Fruit fly (Drosophila melanogaster) whole organism, embryonic: ENCODE data around the gene CG17470.

Experiments used
- Asciz ChIP-seq: fragments of 200-800 bp; sonication (Bioruptor generic); optimal IDR thresholded peaks from 2 replicates; lab custom pipeline; 2017; ENCODE audit warnings: missing biosample characterization, mild to moderate bottlenecking, missing genetic modification characterization, missing genetic modification reagents
- Bdp1 ChIP-seq: fragments of 200-800 bp; sonication (Bioruptor generic); optimal IDR thresholded peaks from 3 replicates; lab custom pipeline; 2016; ENCODE audit warnings: missing biosample characterization, missing genetic modification characterization
- CG10209 ChIP-seq: fragments of 200-800 bp; sonication (Bioruptor generic); optimal IDR thresholded peaks from 3 replicates; lab custom pipeline; 2017; ENCODE audit warnings: missing biosample characterization, mild to moderate bottlenecking, missing genetic modification characterization, missing genetic modification reagents
- CG11398 ChIP-seq: fragments of 200-800 bp; sonication (Bioruptor generic); optimal IDR thresholded peaks from 2 replicates; lab custom pipeline; 2016; ENCODE audit warnings: missing biosample characterization, missing genetic modification characterization
- CG13775 ChIP-seq: fragments of 200-800 bp; sonication (Bioruptor generic); optimal IDR thresholded peaks from 3 replicates; lab custom pipeline; 2017; ENCODE audit warnings: missing biosample characterization, mild to moderate bottlenecking, missing genetic modification characterization
- CG15269 ChIP-seq: fragments of 200-800 bp; sonication (Bioruptor generic); optimal IDR thresholded peaks from 2 replicates; lab custom pipeline; 2018; ENCODE audit warnings: missing biosample characterization, mild to moderate bottlenecking, missing genetic modification characterization, moderate library complexity
- CG18764 ChIP-seq: fragments of 200-800 bp; sonication (Bioruptor generic); optimal IDR thresholded peaks from 3 replicates; lab custom pipeline; 2016; ENCODE audit warnings: missing biosample characterization, missing genetic modification characterization
- CG2875 ChIP-seq: fragments of 200-800 bp; sonication (Bioruptor generic); optimal IDR thresholded peaks from 2 replicates; lab custom pipeline; 2017; ENCODE audit warnings: missing biosample characterization, mild to moderate bottlenecking, missing genetic modification characterization, missing genetic modification reagents
- CG30020 ChIP-seq: fragments of 200-800 bp; optimal IDR thresholded peaks from 2 replicates; lab custom pipeline; 2019; ENCODE audit warnings: missing biosample characterization, mild to moderate bottlenecking, missing genetic modification characterization, moderate library complexity
- CG31441 ChIP-seq: fragments of 200-800 bp; sonication (Bioruptor generic); IDR thresholded peaks from 2 replicates; pipeline ENCODE4 v1.3.6; 2022; ENCODE audit warnings: missing biosample characterization, missing genetic modification characterization
- CG3163 ChIP-seq: fragments of 200-800 bp; sonication (Bioruptor generic); optimal IDR thresholded peaks from 3 replicates; lab custom pipeline; 2016; ENCODE audit warnings: missing biosample characterization, missing genetic modification characterization
- CG43689 ChIP-seq: fragments of 200-800 bp; sonication (Bioruptor generic); IDR thresholded peaks from 2 replicates; pipeline ENCODE4 v1.3.6; 2022; ENCODE audit warnings: missing biosample characterization, missing genetic modification characterization
- CG5953 ChIP-seq: fragments of 200-800 bp; sonication (Bioruptor generic); IDR thresholded peaks from 2 replicates; pipeline ENCODE4 v1.3.6; 2022; ENCODE audit warnings: missing biosample characterization, missing genetic modification characterization
- CG6813 ChIP-seq: fragments of 200-800 bp; sonication (Bioruptor generic); optimal IDR thresholded peaks from 2 replicates; lab custom pipeline; 2017; ENCODE audit warnings: missing biosample characterization, missing genetic modification characterization, mild to moderate bottlenecking, moderate library complexity, missing genetic modification reagents
- CG7271 ChIP-seq: fragments of 200-800 bp; sonication (Bioruptor generic); optimal IDR thresholded peaks from 2 replicates; lab custom pipeline; 2018; ENCODE audit warnings: missing biosample characterization, mild to moderate bottlenecking, missing genetic modification characterization, moderate library complexity
- CG7556 ChIP-seq: fragments of 200-800 bp; sonication (Bioruptor generic); optimal IDR thresholded peaks from 2 replicates; lab custom pipeline; 2017; ENCODE audit warnings: missing biosample characterization, mild to moderate bottlenecking, missing genetic modification characterization
- Dfd ChIP-seq, 2 experiments: fragments of >200 bp; optimal IDR thresholded peaks; 2 replicates each; lab custom pipeline; 2017; ENCODE audit warnings: missing biosample characterization in 2 of 2, missing genetic modification characterization in 2 of 2
- Doc3 ChIP-seq: fragments of 200-800 bp; sonication (Bioruptor generic); IDR thresholded peaks from 3 replicates; pipeline ENCODE4 v1.3.6; 2022; ENCODE audit warnings: missing biosample characterization, missing genetic modification characterization; ENCODE audit not compliant: partially characterized antibody
- Drgx ChIP-seq: fragments of 200-800 bp; sonication (Bioruptor generic); IDR thresholded peaks from 2 replicates; pipeline ENCODE4 v1.3.6; 2022; ENCODE audit warnings: missing biosample characterization, missing genetic modification characterization
- E2f1 ChIP-seq: fragments of 200-800 bp; sonication (Bioruptor generic); IDR thresholded peaks from 2 replicates; pipeline ENCODE4 v1.3.6; 2022; ENCODE audit warnings: missing biosample characterization, missing genetic modification characterization
- Hr78 ChIP-seq, 2 experiments: fragments of 200-800 bp in 1 of 2; fragments of >200 bp in 1 of 2; sonication (Bioruptor generic) in 1 of 2; optimal IDR thresholded peaks; 2 replicates each; lab custom pipeline; 2017 to 2019; ENCODE audit warnings: missing biosample characterization in 2 of 2, missing genetic modification characterization in 2 of 2, mild to moderate bottlenecking in 1 of 2, moderate library complexity in 1 of 2
- Myb ChIP-seq: fragments of 200-800 bp; sonication (Bioruptor generic); optimal IDR thresholded peaks from 2 replicates; lab custom pipeline; 2016; ENCODE audit warnings: missing biosample characterization, missing genetic modification characterization
- Nf-YC ChIP-seq: fragments of 200-800 bp; optimal IDR thresholded peaks from 3 replicates; lab custom pipeline; 2019; ENCODE audit warnings: missing biosample characterization, mild to moderate bottlenecking, missing genetic modification characterization, moderate library complexity
- PHDP ChIP-seq: fragments of 200-800 bp; sonication (Bioruptor generic); optimal IDR thresholded peaks from 3 replicates; lab custom pipeline; 2018; ENCODE audit warnings: missing biosample characterization, mild to moderate bottlenecking, missing genetic modification characterization, moderate library complexity
- Pdp1 ChIP-seq, 2 experiments: fragments of 200-800 bp; sonication (Bioruptor generic); optimal IDR thresholded peaks; 3 replicates each; lab custom pipeline; 2016; ENCODE audit warnings: missing biosample characterization in 2 of 2, missing genetic modification characterization in 2 of 2, mild to moderate bottlenecking in 1 of 2, moderate library complexity in 1 of 2
- Rfx ChIP-seq: fragments of 200-800 bp; sonication (Bioruptor generic); IDR thresholded peaks from 2 replicates; pipeline ENCODE4 v1.3.6; 2022; ENCODE audit warnings: missing biosample characterization, missing genetic modification characterization
- Sox100B ChIP-seq: fragments of 200-800 bp; sonication (Bioruptor generic); optimal IDR thresholded peaks from 3 replicates; lab custom pipeline; 2018; ENCODE audit warnings: missing biosample characterization, mild to moderate bottlenecking, missing genetic modification characterization
- Spps ChIP-seq: fragments of 200-800 bp; sonication (Bioruptor generic); optimal IDR thresholded peaks from 2 replicates; lab custom pipeline; 2018; ENCODE audit warnings: missing biosample characterization, mild to moderate bottlenecking, missing genetic modification characterization
- Tbp ChIP-seq: fragments of >200 bp; optimal IDR thresholded peaks from 2 replicates; lab custom pipeline; 2018; ENCODE audit warnings: missing biosample characterization, missing genetic modification characterization
- Trl ChIP-seq, 3 experiments: fragments of >200 bp in 2 of 3; fragments of 200-800 bp in 1 of 3; sonication (Bioruptor generic) in 1 of 3; optimal IDR thresholded peaks; 2 replicates in 1 of 3; 3 replicates in 2 of 3; lab custom pipeline; 2016 to 2017; ENCODE audit warnings: missing biosample characterization in 1 of 3, missing genetic modification characterization in 1 of 3
- Vsx1 ChIP-seq: fragments of 200-800 bp; sonication (Bioruptor generic); optimal IDR thresholded peaks from 2 replicates; lab custom pipeline; 2017; ENCODE audit warnings: missing biosample characterization, mild to moderate bottlenecking, missing genetic modification characterization, missing genetic modification reagents
- YL-1 ChIP-seq: fragments of 200-800 bp; sonication (Bioruptor generic); optimal IDR thresholded peaks from 3 replicates; lab custom pipeline; 2017; ENCODE audit warnings: missing biosample characterization, mild to moderate bottlenecking, missing genetic modification characterization
- ato ChIP-seq: fragments of 200-800 bp; sonication (Bioruptor generic); IDR thresholded peaks from 2 replicates; pipeline ENCODE4 v1.3.6; 2022; ENCODE audit warnings: missing biosample characterization, missing genetic modification characterization; ENCODE audit not compliant: partially characterized antibody
- bsh ChIP-seq, 2 experiments: fragments of 200-800 bp; sonication (Bioruptor generic); optimal IDR thresholded peaks; 2 replicates each; lab custom pipeline; 2017 to 2018; ENCODE audit warnings: mild to moderate bottlenecking in 2 of 2, missing biosample characterization in 2 of 2, missing genetic modification characterization in 2 of 2, moderate library complexity in 1 of 2
- cato ChIP-seq: fragments of 200-800 bp; sonication (Bioruptor generic); optimal IDR thresholded peaks from 2 replicates; lab custom pipeline; 2016; ENCODE audit warnings: missing biosample characterization, missing genetic modification characterization, borderline replicate concordance
- corto ChIP-seq: fragments of 200-800 bp; sonication (Bioruptor generic); optimal IDR thresholded peaks from 2 replicates; lab custom pipeline; 2016; ENCODE audit warnings: missing biosample characterization, mild to moderate bottlenecking, missing genetic modification characterization, moderate library complexity
- dm ChIP-seq: fragments of 200-800 bp; sonication (Bioruptor generic); optimal IDR thresholded peaks from 3 replicates; lab custom pipeline; 2016; ENCODE audit warnings: missing biosample characterization, missing genetic modification characterization
- fru ChIP-seq: fragments of >200 bp; optimal IDR thresholded peaks from 2 replicates; lab custom pipeline; 2017
- ham ChIP-seq: fragments of 200-800 bp; sonication (Bioruptor generic); IDR thresholded peaks from 2 replicates; pipeline ENCODE4 v1.3.6; 2022; ENCODE audit warnings: missing biosample characterization, missing genetic modification characterization
- hb ChIP-seq: fragments of 200-800 bp; sonication (Bioruptor generic); IDR thresholded peaks from 3 replicates; pipeline ENCODE4 v1.3.6; 2022; ENCODE audit warnings: missing biosample characterization, missing genetic modification characterization; ENCODE audit not compliant: partially characterized antibody
- lbe ChIP-seq: fragments of 200-800 bp; sonication (Bioruptor generic); optimal IDR thresholded peaks from 2 replicates; lab custom pipeline; 2016; ENCODE audit warnings: missing biosample characterization, mild to moderate bottlenecking, missing genetic modification characterization
- lov ChIP-seq, 2 experiments: fragments of 200-800 bp in 1 of 2; fragments of >200 bp in 1 of 2; sonication (Bioruptor generic) in 1 of 2; IDR thresholded peaks in 1 of 2; optimal IDR thresholded peaks in 1 of 2; 2 replicates in 1 of 2; 3 replicates in 1 of 2; pipeline versions ENCODE4 v1.3.6 to Lab custom; 2017 to 2022; ENCODE audit warnings: missing biosample characterization in 1 of 2, missing genetic modification characterization in 1 of 2
- otp ChIP-seq: fragments of 200-800 bp; sonication (Bioruptor generic); IDR thresholded peaks from 3 replicates; pipeline ENCODE4, ENCODE4 v1.3.6; 2022; ENCODE audit warnings: missing biosample characterization, missing genetic modification characterization
- psq ChIP-seq: fragments of 200-800 bp; sonication (Bioruptor generic); optimal IDR thresholded peaks from 2 replicates; lab custom pipeline; 2017; ENCODE audit warnings: missing biosample characterization, missing genetic modification characterization
- row ChIP-seq: fragments of 200-800 bp; sonication (Bioruptor generic); IDR thresholded peaks from 3 replicates; pipeline ENCODE4 v1.3.6; 2022; ENCODE audit warnings: missing biosample characterization, missing genetic modification characterization
- seq ChIP-seq: fragments of 200-800 bp; sonication (Bioruptor generic); IDR thresholded peaks from 2 replicates; pipeline ENCODE4 v1.3.6; 2022; ENCODE audit warnings: missing biosample characterization, missing genetic modification characterization
- so ChIP-seq: fragments of 200-800 bp; sonication (Bioruptor generic); IDR thresholded peaks from 3 replicates; pipeline ENCODE4 v1.3.6; 2022; ENCODE audit warnings: missing biosample characterization, missing genetic modification characterization
- sob ChIP-seq: fragments of 200-800 bp; sonication (Bioruptor generic); IDR thresholded peaks from 2 replicates; pipeline ENCODE4 v1.3.6; 2022; ENCODE audit warnings: missing biosample characterization, missing genetic modification characterization
- vnd ChIP-seq: fragments of 200-800 bp; sonication (Bioruptor generic); IDR thresholded peaks from 3 replicates; pipeline ENCODE4 v1.3.6; 2022; ENCODE audit warnings: missing biosample characterization, missing genetic modification characterization; ENCODE audit not compliant: partially characterized antibody
- wor ChIP-seq: fragments of 200-800 bp; sonication (Bioruptor generic); IDR thresholded peaks from 2 replicates; pipeline ENCODE4 v1.3.6; 2022; ENCODE audit warnings: missing biosample characterization, missing genetic modification characterization
- yki ChIP-seq: fragments of >200 bp; optimal IDR thresholded peaks from 3 replicates; lab custom pipeline; 2018
- z ChIP-seq: fragments of 200-800 bp; sonication (Bioruptor generic); IDR thresholded peaks from 3 replicates; pipeline ENCODE4 v1.3.6; 2022; ENCODE audit warnings: missing biosample characterization, missing genetic modification characterization

Gene CG17470

dm6 chr2L:20675875-20676274 is 32.8 kb upstream of the CG17470 start, which contains the start of the genes CG31678 and IKKepsilon (continued):
- TF ChIP-seq bsh (GFP tag; optimal IDR thresholded peaks at IDR 0.05; lab: Kevin White, UChicago) (peak in 1 of 2 experiments; percentile 25), Vsx1 (no peak), dm (GFP tag; lab: Kevin White, UChicago) (no peak), seq (no peak), Rfx (GFP tag; lab: Robert Waterston, UW) (peak; percentile 59), YL-1 (peak; percentile 83), z (no peak), Hr78 (GFP tag; optimal IDR thresholded peaks at IDR 0.05; lab: Kevin White, UChicago) (no peak), CG13775 (GFP tag; lab: Kevin White, UChicago) (peak; percentile 6), CG7556 (GFP tag; lab: Kevin White, UChicago) (no peak), Bdp1 (GFP tag; lab: Kevin White, UChicago) (no peak), CG7271 (tag; lab: Kevin White, UChicago) (no peak), CG10209 (GFP tag; lab: Kevin White, UChicago) (no peak), CG3163 (no peak), so (GFP tag; lab: Robert Waterston, UW) (no peak), CG11398 (GFP tag; lab: Kevin White, UChicago) (no peak), CG6813 (GFP tag; lab: Kevin White, UChicago) (no peak), E2f1 (no peak), CG18764 (no peak), CG5953 (GFP tag; lab: Robert Waterston, UW) (no peak), Asciz (GFP tag; lab: Kevin White, UChicago) (no peak), sob (GFP tag; lab: Robert Waterston, UW) (peak; percentile 57), fru (lab: Kevin White, UChicago) (no peak), cato (GFP tag; lab: Kevin White, UChicago) (no peak), CG15269 (tag; lab: Kevin White, UChicago) (no peak), ato (GFP tag; lab: Robert Waterston, UW) (peak; percentile 83), PHDP (peak; percentile 30), CG31441 (GFP tag; lab: Robert Waterston, UW) (peak; percentile 86), CG2875 (no peak), Dfd (GFP tag; optimal IDR thresholded peaks at IDR 0.05; lab: Kevin White, UChicago) (no peak), otp (GFP tag; lab: Robert Waterston, UW) (no peak), Nf-YC (no peak), lbe (GFP tag; lab: Kevin White, UChicago) (peak; percentile 40), yki (lab: Kevin White, UChicago) (no peak), ham (no peak), Doc3 (peak; percentile 74), Trl (optimal IDR thresholded peaks at IDR 0.05; lab: Kevin White, UChicago) (no peak), Trl (GFP tag; optimal IDR thresholded peaks at IDR 0.05; lab: Kevin White, UChicago) (no peak), CG30020 (tag; lab: Kevin White, UChicago) (peak; percentile 51), CG43689 (GFP tag; lab: Robert Waterston, UW) (no peak), lov (optimal IDR thresholded peaks at IDR 0.05; lab: Kevin White, UChicago) (no peak), lov (GFP tag; IDR thresholded peaks at IDR 0.05; lab: Robert Waterston, UW) (no peak)

- TF ChIP-seq Myb (no peak), psq (GFP tag; lab: Kevin White, UChicago) (no peak), hb (GFP tag; lab: Robert Waterston, UW) (no peak), wor (GFP tag; lab: Robert Waterston, UW) (no peak), CG30020 (tag; lab: Kevin White, UChicago) (no peak), Hr78 (GFP tag; optimal IDR thresholded peaks at IDR 0.05; lab: Kevin White, UChicago) (no peak), Drgx (no peak), corto (GFP tag; lab: Kevin White, UChicago) (no peak), Spps (tag; lab: Kevin White, UChicago) (no peak), Tbp (GFP tag; lab: Kevin White, UChicago) (no peak), Sox100B (peak; percentile 4), row (GFP tag; lab: Robert Waterston, UW) (0 out of 3 replicates have a peak, but pooled peaks have one; percentile 6), Pdp1 (GFP tag; optimal IDR thresholded peaks at IDR 0.05; lab: Kevin White, UChicago) (peak in 1 of 2 experiments; percentile 24), vnd (GFP tag; lab: Robert Waterston, UW) (no peak)
Measured at dm6 chr2L:20674718-20675117, 31.7 kb upstream of the CG17470 start.
